Worm (Caenorhabditis elegans): ENCODE measurements around the gene prkl-1.
A peak's percentile ranks its signal among the peaks of the same experiment; 100 is the strongest.

prkl-1 gene

ce11 chrIV:6956668-6957067 lies 30.1 kb downstream of the prkl-1 start:
- TF ChIP-seq dmd-6 (GFP tag; IDR thresholded peaks at IDR 0.05) (0 out of 2 replicates have a peak, but pooled peaks have one; percentile 15), mdl-1 (tag; optimal IDR thresholded peaks at IDR 0.05) (no peak), lsy-2 (tag; optimal IDR thresholded peaks at IDR 0.05) (peak in 1 of 2 experiments; percentile 47), hlh-30 (tag; optimal IDR thresholded peaks at IDR 0.05; ENCODE audit: insufficient read depth) (peak; percentile 50), fkh-10 (GFP tag; optimal IDR thresholded peaks at IDR 0.05) (peak; percentile 83), ces-1 (GFP tag; optimal IDR thresholded peaks at IDR 0.05) (peak; percentile 78), zag-1 (tag; optimal IDR thresholded peaks at IDR 0.05) (no peak), nhr-11 (tag; optimal IDR thresholded peaks at IDR 0.05) (no peak), F44E2.7 (GFP tag; IDR thresholded peaks at IDR 0.05) (no peak), mep-1 (tag; optimal IDR thresholded peaks at IDR 0.05) (peak; percentile 27), unc-62 (GFP tag; optimal IDR thresholded peaks at IDR 0.05 in 1 of 2) (peak in 1 of 2 experiments; percentile 1), unc-62 (tag; optimal IDR thresholded peaks at IDR 0.05) (no peak), ctbp-1 (GFP tag; IDR thresholded peaks at IDR 0.05) (0 out of 2 replicates have a peak, but pooled peaks have one; percentile 17), aha-1 (tag) (peak; percentile 25)

ce11 chrIV:6954682-6955081 lies 32.1 kb downstream of the prkl-1 start:
- TF ChIP-seq lsy-2 (tag; optimal IDR thresholded peaks at IDR 0.05): peak in 1 of 2 experiments; percentile 0
- peak; percentile 96 for TF ChIP-seq fkh-10 (GFP tag; optimal IDR thresholded peaks at IDR 0.05)
- no peak for TF ChIP-seq T20F7.1 (GFP tag; optimal IDR thresholded peaks at IDR 0.05)
- 0 out of 2 replicates have a peak, but pooled peaks have one; percentile 35 for TF ChIP-seq ctbp-1 (GFP tag; IDR thresholded peaks at IDR 0.05)
- TF ChIP-seq unc-62 (GFP tag; optimal IDR thresholded peaks at IDR 0.05 in 1 of 2): peak in 1 of 2 experiments; percentile 54
- no peak for TF ChIP-seq unc-62 (tag; optimal IDR thresholded peaks at IDR 0.05)
- peak; percentile 40 for TF ChIP-seq aha-1 (tag)
- TF ChIP-seq snpc-1.2 (GFP tag; IDR thresholded peaks at IDR 0.05): no peak
- TF ChIP-seq ceh-62 (tag; optimal IDR thresholded peaks at IDR 0.05): no peak

ce11 chrIV:6951259-6951658 lies 35.5 kb downstream of the prkl-1 start:
- TF ChIP-seq ceh-82 (tag; optimal IDR thresholded peaks at IDR 0.05) (no peak), unc-130 (GFP tag; optimal IDR thresholded peaks at IDR 0.05) (no peak), ceh-62 (tag; optimal IDR thresholded peaks at IDR 0.05) (no peak), ctbp-1 (GFP tag; IDR thresholded peaks at IDR 0.05) (no peak), tra-1 (GFP tag; IDR thresholded peaks at IDR 0.05) (no peak), unc-62 (GFP tag; optimal IDR thresholded peaks at IDR 0.05 in 1 of 2) (no peak), unc-62 (tag; optimal IDR thresholded peaks at IDR 0.05) (no peak), unc-39 (tag; optimal IDR thresholded peaks at IDR 0.05) (no peak), hlh-11 (tag; optimal IDR thresholded peaks at IDR 0.05) (no peak)

ce11 chrIV:6946832-6947231 lies 39.9 kb downstream of the prkl-1 start:
- TF ChIP-seq set-16 (GFP tag; IDR thresholded peaks at IDR 0.05): no peak
- TF ChIP-seq unc-62 (GFP tag; optimal IDR thresholded peaks at IDR 0.05 in 1 of 2): peak in 1 of 2 experiments; percentile 73
- TF ChIP-seq unc-62 (tag; optimal IDR thresholded peaks at IDR 0.05): no peak
- peak; percentile 32 for TF ChIP-seq nhr-11 (tag; optimal IDR thresholded peaks at IDR 0.05)
- peak; percentile 57 for TF ChIP-seq aha-1 (tag)

- TF ChIP-seq saeg-2 (GFP tag; IDR thresholded peaks at IDR 0.05) (no peak), fkh-10 (GFP tag; optimal IDR thresholded peaks at IDR 0.05) (peak; percentile 59), cey-2 (tag; optimal IDR thresholded peaks at IDR 0.05; ENCODE audit: borderline replicate concordance, insufficient read depth) (no peak), aha-1 (tag) (peak; percentile 14)
Measured at ce11 chrIV:6941101-6941500, 45.6 kb downstream of the prkl-1 start.

ce11 chrIV:6937548-6937947 lies 49.2 kb downstream of the prkl-1 start, which contains the start of gene npr-12:
Gene npr-12, minus strand, starts transcription at chrIV:6937648.
- TF ChIP-seq F26F4.8 (GFP tag; conservative IDR thresholded peaks at IDR 0.05): no peak
- TF ChIP-seq zfp-3 (GFP tag; conservative IDR thresholded peaks at IDR 0.05): no peak
- no peak for TF ChIP-seq skn-1 (tag; optimal IDR thresholded peaks at IDR 0.05)
- TF ChIP-seq dve-1 (tag; optimal IDR thresholded peaks at IDR 0.05; ENCODE audit: insufficient read depth): no peak
- TF ChIP-seq pha-4 (GFP tag; IDR thresholded peaks at IDR 0.05): no peak
- no peak for TF ChIP-seq pha-4 (tag; optimal IDR thresholded peaks at IDR 0.05)
- no peak for TF ChIP-seq jun-1 (tag; optimal IDR thresholded peaks at IDR 0.05)
- TF ChIP-seq mxl-3 (GFP tag; optimal IDR thresholded peaks at IDR 0.05): no peak
- no peak for TF ChIP-seq zag-1 (tag; optimal IDR thresholded peaks at IDR 0.05)
- no peak for TF ChIP-seq ceh-32 (tag; optimal IDR thresholded peaks at IDR 0.05; ENCODE audit: poor library complexity)
- TF ChIP-seq lin-29 (GFP tag; IDR thresholded peaks at IDR 0.05): no peak
- TF ChIP-seq nhr-42 (GFP tag; IDR thresholded peaks at IDR 0.05): no peak
- TF ChIP-seq madf-9 (GFP tag; conservative IDR thresholded peaks at IDR 0.05): no peak
